Fruit fly (Drosophila melanogaster): Measurements from ENCODE around the gene Tspo.

Tspo gene

DNA sequence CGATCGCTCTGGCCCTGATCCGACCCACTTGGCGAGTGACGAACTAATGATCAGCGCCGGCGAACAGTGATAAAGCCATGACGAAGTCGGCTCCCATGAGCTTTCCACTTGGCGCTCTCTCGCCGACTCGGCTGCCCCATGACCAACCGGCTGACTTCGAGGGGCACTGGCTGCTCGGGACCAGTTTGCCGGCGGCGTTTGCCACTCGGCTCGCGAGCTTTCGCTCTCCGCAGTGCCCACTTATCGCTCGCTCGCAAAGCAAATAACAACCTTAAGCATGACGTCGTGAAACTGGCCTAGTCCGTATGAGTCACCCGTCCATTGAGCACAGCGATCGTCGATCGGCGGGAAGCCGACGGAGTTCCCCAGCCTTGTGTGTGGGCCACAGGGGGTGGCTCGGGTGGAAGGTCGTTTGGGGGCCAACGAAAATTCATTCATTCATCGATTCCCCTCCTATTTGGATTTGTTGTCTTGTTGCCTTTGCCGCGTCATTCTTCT is 6.9 kb upstream of the Tspo start, which contains the start of gene Ets21C (continued):
- TF ChIP-seq CG11456 (GFP tag; IDR thresholded peaks at IDR 0.05) (no peak), CG34376 (GFP tag; optimal IDR thresholded peaks at IDR 0.05) (peak; percentile 69), Drgx (GFP tag; IDR thresholded peaks at IDR 0.05) (peak; percentile 75), CG15269 (tag; optimal IDR thresholded peaks at IDR 0.05) (no peak), crc (GFP tag; optimal IDR thresholded peaks at IDR 0.05) (no peak), Adf1 (GFP tag; IDR thresholded peaks at IDR 0.05) (peak; percentile 64; the same call in 1 of the 2 replicates), psq (GFP tag; optimal IDR thresholded peaks at IDR 0.05) (no peak), Pdp1 (GFP tag; optimal IDR thresholded peaks at IDR 0.05) (no peak), CG11695 (GFP tag; IDR thresholded peaks at IDR 0.05) (0 out of 3 replicates have a peak, but pooled peaks have one; percentile 22), CG7357 (GFP tag; IDR thresholded peaks at IDR 0.05) (no peak), chn (GFP tag; optimal IDR thresholded peaks at IDR 0.05) (peak; percentile 34), Scr (GFP tag; IDR thresholded peaks at IDR 0.05; ENCODE audit: partially characterized antibody) (0 out of 2 replicates have a peak, but pooled peaks have one; percentile 22), CG13287 (GFP tag; IDR thresholded peaks at IDR 0.05; ENCODE audit: partially characterized antibody) (peak; percentile 65), dmrt99B (tag; optimal IDR thresholded peaks at IDR 0.05) (no peak), kni (GFP tag; optimal IDR thresholded peaks at IDR 0.05) (peak; percentile 36), scrt (GFP tag; optimal IDR thresholded peaks at IDR 0.05) (no peak), Deaf1 (tag; optimal IDR thresholded peaks at IDR 0.05) (peak; percentile 97), sug (tag; optimal IDR thresholded peaks at IDR 0.05) (peak; percentile 99), CG34422 (GFP tag; IDR thresholded peaks at IDR 0.05) (peak; percentile 45; the same call in 1 of the 3 replicates), bbx (GFP tag; IDR thresholded peaks at IDR 0.05; ENCODE audit: partially characterized antibody) (peak; percentile 11; the same call in 1 of the 2 replicates), Awh (GFP tag; IDR thresholded peaks at IDR 0.05) (0 out of 2 replicates have a peak, but pooled peaks have one; percentile 9), Dbx (GFP tag; IDR thresholded peaks at IDR 0.05) (peak; percentile 38; the same call in 1 of the 3 replicates), CG2875 (GFP tag; optimal IDR thresholded peaks at IDR 0.05) (no peak), BtbVII (GFP tag; optimal IDR thresholded peaks at IDR 0.05) (peak; percentile 90), grn (GFP tag; optimal IDR thresholded peaks at IDR 0.05) (peak; percentile 97), zfh1 (GFP tag; IDR thresholded peaks at IDR 0.05) (0 out of 3 replicates have a peak, but pooled peaks have one; percentile 14), sr (GFP tag; IDR thresholded peaks at IDR 0.05) (0 out of 3 replicates have a peak, but pooled peaks have one; percentile 4), CG13296 (GFP tag; optimal IDR thresholded peaks at IDR 0.05) (peak; percentile 23), gfzf (GFP tag; optimal IDR thresholded peaks at IDR 0.05) (no peak), dysf (GFP tag; IDR thresholded peaks at IDR 0.05) (peak; percentile 16; the same call in 1 of the 3 replicates), sd (tag; optimal IDR thresholded peaks at IDR 0.05) (peak; percentile 83), CG17829 (tag; optimal IDR thresholded peaks at IDR 0.05) (no peak), Ada2b (GFP tag; IDR thresholded peaks at IDR 0.05) (peak; percentile 22; the same call in 1 of the 2 replicates), unc-4 (GFP tag; IDR thresholded peaks at IDR 0.05; ENCODE audit: partially characterized antibody) (peak; percentile 46; the same call in 1 of the 2 replicates), ftz-f1 (GFP tag; optimal IDR thresholded peaks at IDR 0.05) (peak; percentile 99), Fer1 (GFP tag; optimal IDR thresholded peaks at IDR 0.05) (peak; percentile 70), CG12236 (GFP tag; optimal IDR thresholded peaks at IDR 0.05) (no peak), CG17385 (GFP tag; optimal IDR thresholded peaks at IDR 0.05) (peak; percentile 7), cwo (GFP tag; optimal IDR thresholded peaks at IDR 0.05) (peak; percentile 37), Hr78 (GFP tag; optimal IDR thresholded peaks at IDR 0.05) (peak in 1 of 2 experiments; percentile 95), CG32532 (GFP tag; IDR thresholded peaks at IDR 0.05) (peak; percentile 59; the same call in 1 of the 2 replicates)
